Worm (Caenorhabditis elegans): Measurements from ENCODE around the gene K08D9.2.

The K08D9.2 gene

ce11 chrV:3196832-3197329 is 30.6 kb upstream of the K08D9.2 start, which contains the start of the genes Y73C8B.1 and Y73C8B.5:
Y73C8B.1 (minus strand) TSS chrV:3196882.
Y73C8B.5 (plus strand) TSS chrV:3197268.
- TF ChIP-seq pax-1 (tag; optimal IDR thresholded peaks at IDR 0.05) (no peak), rnt-1 (tag; optimal IDR thresholded peaks at IDR 0.05) (no peak), dve-1 (tag; optimal IDR thresholded peaks at IDR 0.05) (no peak), zip-5 (tag; optimal IDR thresholded peaks at IDR 0.05) (no peak)

- TF ChIP-seq lim-6 (tag; optimal IDR thresholded peaks at IDR 0.05): no peak
- TF ChIP-seq eyg-1 (tag; optimal IDR thresholded peaks at IDR 0.05): no peak
- TF ChIP-seq unc-42 (tag; optimal IDR thresholded peaks at IDR 0.05): no peak
- no peak for TF ChIP-seq pax-1 (tag; optimal IDR thresholded peaks at IDR 0.05)
- TF ChIP-seq hlh-30 (tag; optimal IDR thresholded peaks at IDR 0.05; ENCODE audit: insufficient read depth): no peak
- no peak for TF ChIP-seq ceh-45 (GFP tag; IDR thresholded peaks at IDR 0.05)
- no peak for TF ChIP-seq ceh-22 (tag; optimal IDR thresholded peaks at IDR 0.05)
- TF ChIP-seq pqm-1 (tag; optimal IDR thresholded peaks at IDR 0.05): no peak
- TF ChIP-seq sox-4 (tag; optimal IDR thresholded peaks at IDR 0.05): no peak
- TF ChIP-seq ceh-14 (tag; optimal IDR thresholded peaks at IDR 0.05): no peak
- TF ChIP-seq ceh-2 (tag; optimal IDR thresholded peaks at IDR 0.05): no peak
- TF ChIP-seq ceh-31 (tag; optimal IDR thresholded peaks at IDR 0.05): no peak
- no peak for TF ChIP-seq ttx-3 (tag; optimal IDR thresholded peaks at IDR 0.05)
- no peak for TF ChIP-seq hlh-8 (tag; optimal IDR thresholded peaks at IDR 0.05)
- no peak for TF ChIP-seq K02D7.2 (tag; optimal IDR thresholded peaks at IDR 0.05)
- TF ChIP-seq C38D4.7 (GFP tag; optimal IDR thresholded peaks at IDR 0.05): no peak
Observed at ce11 chrV:3200323-3200722, 27.1 kb upstream of the K08D9.2 start, which contains the start of gene K08D9.4. K08D9.4 (minus strand) TSS chrV:3200423.

- TF ChIP-seq dmd-4 (tag; optimal IDR thresholded peaks at IDR 0.05; ENCODE audit: borderline replicate concordance): no peak
- no peak for TF ChIP-seq madf-2 (tag; optimal IDR thresholded peaks at IDR 0.05)
- no peak for TF ChIP-seq ztf-16 (tag; optimal IDR thresholded peaks at IDR 0.05)
- TF ChIP-seq pag-3 (tag; optimal IDR thresholded peaks at IDR 0.05; ENCODE audit: borderline replicate concordance): no peak
- no peak for TF ChIP-seq K09A11.1 (tag; optimal IDR thresholded peaks at IDR 0.05; ENCODE audit: insufficient read depth)
- TF ChIP-seq che-1 (tag; optimal IDR thresholded peaks at IDR 0.05): no peak
- no peak for TF ChIP-seq sox-2 (GFP tag; IDR thresholded peaks at IDR 0.05)
- no peak for TF ChIP-seq T23F11.4 (GFP tag; optimal IDR thresholded peaks at IDR 0.05)
- no peak for TF ChIP-seq tbx-7 (tag; optimal IDR thresholded peaks at IDR 0.05)
- no peak for TF ChIP-seq nhr-11 (tag; optimal IDR thresholded peaks at IDR 0.05)
- TF ChIP-seq ceh-48 (tag; optimal IDR thresholded peaks at IDR 0.05): no peak
- no peak for TF ChIP-seq pros-1 (tag; optimal IDR thresholded peaks at IDR 0.05)
Observed at ce11 chrV:3204433-3204832, 23.0 kb upstream of the K08D9.2 start.

- TF ChIP-seq C08G9.2 (tag; optimal IDR thresholded peaks at IDR 0.05): no peak
- TF ChIP-seq pqm-1 (tag; optimal IDR thresholded peaks at IDR 0.05): no peak
- TF ChIP-seq fkh-10 (GFP tag; optimal IDR thresholded peaks at IDR 0.05): no peak
- TF ChIP-seq pha-2 (tag; optimal IDR thresholded peaks at IDR 0.05): no peak
- no peak for TF ChIP-seq dve-1 (tag; optimal IDR thresholded peaks at IDR 0.05)
- no peak for TF ChIP-seq ttx-3 (tag; optimal IDR thresholded peaks at IDR 0.05)
- TF ChIP-seq fax-1 (tag; optimal IDR thresholded peaks at IDR 0.05): no peak
- no peak for TF ChIP-seq nfya-1 (tag; optimal IDR thresholded peaks at IDR 0.05)
- no peak for TF ChIP-seq ceh-14 (tag; optimal IDR thresholded peaks at IDR 0.05)
- TF ChIP-seq madf-2 (tag; optimal IDR thresholded peaks at IDR 0.05): no peak
- TF ChIP-seq Y22D7AL.16 (tag; optimal IDR thresholded peaks at IDR 0.05): no peak
- TF ChIP-seq mec-3 (tag; optimal IDR thresholded peaks at IDR 0.05; ENCODE audit: borderline replicate concordance): no peak
- TF ChIP-seq ceh-19 (GFP tag; optimal IDR thresholded peaks at IDR 0.05): no peak
- no peak for TF ChIP-seq npax-4 (tag; optimal IDR thresholded peaks at IDR 0.05)
- no peak for TF ChIP-seq lin-11 (tag; optimal IDR thresholded peaks at IDR 0.05)
- TF ChIP-seq hlh-8 (tag; optimal IDR thresholded peaks at IDR 0.05): no peak
- no peak for TF ChIP-seq pax-1 (tag; optimal IDR thresholded peaks at IDR 0.05)
- TF ChIP-seq hlh-30 (tag; optimal IDR thresholded peaks at IDR 0.05; ENCODE audit: insufficient read depth): no peak
- no peak for TF ChIP-seq dmd-4 (tag; optimal IDR thresholded peaks at IDR 0.05; ENCODE audit: borderline replicate concordance)
- TF ChIP-seq unc-86 (tag; optimal IDR thresholded peaks at IDR 0.05): no peak
Observed at ce11 chrV:3208940-3209339, 18.5 kb upstream of the K08D9.2 start.
